Worm (Caenorhabditis elegans) whole organism, late embryonic: ENCODE measurements around the gene upb-1.

Source experiments
- C08G9.2 ChIP-seq: sonication (generic microtip); optimal IDR thresholded peaks from 2 replicates; lab custom pipeline; 2016; ENCODE audit warnings: mild to moderate bottlenecking, missing genetic modification characterization, moderate library complexity, missing compliant biosample characterization
- C38D4.7 ChIP-seq: fragments of 200-800 bp; sonication (Bioruptor generic); optimal IDR thresholded peaks from 2 replicates; lab custom pipeline; 2018; ENCODE audit warnings: mild to moderate bottlenecking, missing genetic modification characterization, moderate library complexity, missing compliant biosample characterization
- F13H6.1 ChIP-seq: sonication (generic microtip); optimal IDR thresholded peaks from 2 replicates; lab custom pipeline; 2016; ENCODE audit warnings: missing genetic modification characterization, missing compliant biosample characterization
- T23F11.4 ChIP-seq: fragments of 200-800 bp; sonication (Bioruptor generic); optimal IDR thresholded peaks from 2 replicates; lab custom pipeline; 2018; ENCODE audit warnings: mild to moderate bottlenecking, missing genetic modification characterization, missing compliant biosample characterization
- Y22D7AL.16 ChIP-seq: sonication (generic microtip); optimal IDR thresholded peaks from 2 replicates; lab custom pipeline; 2016; ENCODE audit warnings: missing genetic modification characterization, missing compliant biosample characterization
- ahr-1 ChIP-seq: sonication (generic microtip); optimal IDR thresholded peaks from 2 replicates; lab custom pipeline; 2016; ENCODE audit warnings: missing genetic modification characterization, missing compliant biosample characterization
- ceh-14 ChIP-seq: sonication (generic microtip); optimal IDR thresholded peaks from 2 replicates; lab custom pipeline; 2016; ENCODE audit warnings: missing genotype, missing genetic modification characterization, missing compliant biosample characterization
- ceh-18 ChIP-seq: sonication (generic microtip); optimal IDR thresholded peaks from 2 replicates; lab custom pipeline; 2016; ENCODE audit warnings: missing genetic modification characterization, missing compliant biosample characterization
- ceh-22 ChIP-seq: sonication (generic microtip); optimal IDR thresholded peaks from 2 replicates; lab custom pipeline; 2017; ENCODE audit warnings: missing biosample characterization, missing genetic modification characterization
- ceh-24 ChIP-seq: sonication (generic microtip); optimal IDR thresholded peaks from 2 replicates; lab custom pipeline; 2016; ENCODE audit warnings: mild to moderate bottlenecking, missing genetic modification characterization, missing compliant biosample characterization
- ceh-30 ChIP-seq: fragments of 150-350 bp; optimal IDR thresholded peaks from 2 replicates; lab custom pipeline; 2014; ENCODE audit warnings: missing biosample characterization, missing genetic modification characterization
- ceh-31 ChIP-seq: sonication (generic microtip); optimal IDR thresholded peaks from 2 replicates; lab custom pipeline; 2016; ENCODE audit warnings: missing genetic modification characterization, missing compliant biosample characterization
- ceh-6 ChIP-seq: fragments of 200-800 bp; sonication (Bioruptor generic); optimal IDR thresholded peaks from 2 replicates; lab custom pipeline; 2018; ENCODE audit warnings: mild to moderate bottlenecking, missing genetic modification characterization, missing compliant biosample characterization
- che-1 ChIP-seq: sonication (generic microtip); optimal IDR thresholded peaks from 2 replicates; lab custom pipeline; 2016; ENCODE audit warnings: mild to moderate bottlenecking, missing genetic modification characterization, missing compliant biosample characterization
- dmd-4 ChIP-seq: sonication (generic microtip); optimal IDR thresholded peaks from 2 replicates; lab custom pipeline; 2016; ENCODE audit warnings: borderline replicate concordance, missing genetic modification characterization, missing compliant biosample characterization
- dve-1 ChIP-seq: sonication (generic microtip); optimal IDR thresholded peaks from 2 replicates; lab custom pipeline; 2017; ENCODE audit warnings: antibody characterized with exemption, mild to moderate bottlenecking, missing genetic modification characterization, missing compliant biosample characterization
- elt-2 ChIP-seq: sonication (generic microtip); optimal IDR thresholded peaks from 2 replicates; lab custom pipeline; 2016; ENCODE audit warnings: missing genetic modification reagents, missing genetic modification characterization, missing compliant biosample characterization
- elt-4 ChIP-seq: sonication (generic microtip); optimal IDR thresholded peaks from 2 replicates; lab custom pipeline; 2016; ENCODE audit warnings: missing genetic modification characterization, missing compliant biosample characterization
- ets-4 ChIP-seq: sonication (generic microtip); optimal IDR thresholded peaks from 2 replicates; lab custom pipeline; 2016; ENCODE audit warnings: missing genetic modification characterization, missing compliant biosample characterization
- eyg-1 ChIP-seq: sonication (generic microtip); optimal IDR thresholded peaks from 2 replicates; lab custom pipeline; 2016; ENCODE audit warnings: missing genotype, missing genetic modification characterization, missing compliant biosample characterization
- fkh-10 ChIP-seq: fragments of 150-350 bp; optimal IDR thresholded peaks from 2 replicates; lab custom pipeline; 2014; ENCODE audit warnings: missing biosample characterization, missing genetic modification reagents, missing genetic modification characterization
- fkh-6 ChIP-seq: sonication (generic microtip); optimal IDR thresholded peaks from 2 replicates; lab custom pipeline; 2016; ENCODE audit warnings: missing genetic modification characterization, missing compliant biosample characterization
- gmeb-2 ChIP-seq: sonication (generic microtip); optimal IDR thresholded peaks from 2 replicates; lab custom pipeline; 2016; ENCODE audit warnings: missing genetic modification characterization, inconsistent platforms, missing compliant biosample characterization
- hlh-13 ChIP-seq: fragments of 200-800 bp; sonication (Bioruptor generic); optimal IDR thresholded peaks from 2 replicates; lab custom pipeline; 2018; ENCODE audit warnings: mild to moderate bottlenecking, missing genetic modification characterization, missing compliant biosample characterization
- hlh-15 ChIP-seq: sonication (generic microtip); optimal IDR thresholded peaks from 2 replicates; lab custom pipeline; 2016; ENCODE audit warnings: missing genetic modification characterization, missing compliant biosample characterization
- hlh-8 ChIP-seq: sonication (generic microtip); optimal IDR thresholded peaks from 2 replicates; lab custom pipeline; 2016; ENCODE audit warnings: missing genotype, missing genetic modification characterization, missing compliant biosample characterization
- lim-6 ChIP-seq: sonication (generic microtip); optimal IDR thresholded peaks from 2 replicates; lab custom pipeline; 2016; ENCODE audit warnings: missing genetic modification characterization, missing compliant biosample characterization
- lin-11 ChIP-seq: fragments of 200-800 bp; sonication (Bioruptor generic); optimal IDR thresholded peaks from 2 replicates; lab custom pipeline; 2018; ENCODE audit warnings: mild to moderate bottlenecking, missing genetic modification characterization, missing compliant biosample characterization
- madf-2 ChIP-seq: sonication (generic microtip); optimal IDR thresholded peaks from 2 replicates; lab custom pipeline; 2017; ENCODE audit warnings: missing genetic modification characterization, missing compliant biosample characterization
- mec-3 ChIP-seq: sonication (generic microtip); optimal IDR thresholded peaks from 2 replicates; lab custom pipeline; 2016; ENCODE audit warnings: borderline replicate concordance, missing genetic modification characterization, missing compliant biosample characterization
- nhr-11 ChIP-seq: fragments of 150-350 bp; optimal IDR thresholded peaks from 2 replicates; lab custom pipeline; 2014; ENCODE audit warnings: missing biosample characterization, missing genetic modification characterization
- nhr-232 ChIP-seq: sonication (generic microtip); optimal IDR thresholded peaks from 2 replicates; lab custom pipeline; 2016; ENCODE audit warnings: missing genetic modification characterization, missing compliant biosample characterization
- odd-2 ChIP-seq: sonication (generic microtip); optimal IDR thresholded peaks from 2 replicates; lab custom pipeline; 2017; ENCODE audit warnings: antibody characterized with exemption, mild to moderate bottlenecking, missing genetic modification characterization, missing compliant biosample characterization
- pat-9 ChIP-seq: fragments of 200-800 bp; sonication (Bioruptor generic); optimal IDR thresholded peaks from 2 replicates; lab custom pipeline; 2018; ENCODE audit warnings: mild to moderate bottlenecking, missing genetic modification characterization, moderate library complexity, missing compliant biosample characterization
- pax-1 ChIP-seq: fragments of 150-350 bp; optimal IDR thresholded peaks from 2 replicates; lab custom pipeline; 2014; ENCODE audit warnings: missing biosample characterization, missing genetic modification characterization
- pha-2 ChIP-seq: sonication (generic microtip); optimal IDR thresholded peaks from 2 replicates; lab custom pipeline; 2017; ENCODE audit warnings: mild to moderate bottlenecking, missing genetic modification characterization, missing compliant biosample characterization
- pha-4 ChIP-seq: fragments of 150-350 bp; optimal IDR thresholded peaks from 2 replicates; lab custom pipeline; 2018; ENCODE audit warnings: missing biosample characterization, missing genetic modification reagents, missing genetic modification characterization
- pqm-1 ChIP-seq: sonication (generic microtip); optimal IDR thresholded peaks from 2 replicates; lab custom pipeline; 2016; ENCODE audit warnings: missing genetic modification characterization, missing compliant biosample characterization
- pros-1 ChIP-seq: fragments of 150-350 bp; optimal IDR thresholded peaks from 2 replicates; lab custom pipeline; 2014; ENCODE audit warnings: missing biosample characterization, missing genetic modification reagents, missing genetic modification characterization
- ref-2 ChIP-seq: sonication (generic microtip); optimal IDR thresholded peaks from 2 replicates; lab custom pipeline; 2016; ENCODE audit warnings: missing genetic modification characterization, missing compliant biosample characterization
- sdc-2 ChIP-seq: sonication (generic microtip); optimal IDR thresholded peaks from 2 replicates; lab custom pipeline; 2016; ENCODE audit warnings: missing genotype, missing genetic modification characterization, missing compliant biosample characterization
- sox-4 ChIP-seq: sonication (generic microtip); optimal IDR thresholded peaks from 2 replicates; lab custom pipeline; 2017; ENCODE audit warnings: mild to moderate bottlenecking, missing genetic modification characterization, inconsistent platforms, missing compliant biosample characterization
- syd-9 ChIP-seq: sonication (generic microtip); optimal IDR thresholded peaks from 2 replicates; lab custom pipeline; 2016; ENCODE audit warnings: mild to moderate bottlenecking, missing genetic modification characterization, moderate library complexity, missing compliant biosample characterization
- tbx-7 ChIP-seq: sonication (generic microtip); optimal IDR thresholded peaks from 2 replicates; lab custom pipeline; 2016; ENCODE audit warnings: missing genotype, missing genetic modification characterization, missing compliant biosample characterization
- unc-3 ChIP-seq, 2 experiments: fragments of 200-800 bp in 1 of 2; sonication (Bioruptor generic) in 1 of 2; sonication (generic microtip) in 1 of 2; conservative IDR thresholded peaks in 1 of 2; optimal IDR thresholded peaks in 1 of 2; 2 replicates each; pipeline versions ENCODE4 v1.3.6 to Lab custom; 2016 to 2022; ENCODE audit warnings: missing compliant biosample characterization in 2 of 2, missing genetic modification characterization in 2 of 2, missing genetic modification reagents in 1 of 2
- unc-42 ChIP-seq: sonication (generic microtip); optimal IDR thresholded peaks from 2 replicates; lab custom pipeline; 2016; ENCODE audit warnings: missing genotype, missing genetic modification characterization, missing compliant biosample characterization
- unc-55 ChIP-seq: sonication (generic microtip); optimal IDR thresholded peaks from 2 replicates; lab custom pipeline; 2017; ENCODE audit warnings: missing biosample characterization, missing genetic modification reagents, missing genetic modification characterization
- unc-86 ChIP-seq: sonication (generic microtip); optimal IDR thresholded peaks from 2 replicates; lab custom pipeline; 2016; ENCODE audit warnings: missing genetic modification characterization, missing compliant biosample characterization
- zip-5 ChIP-seq: sonication (generic microtip); optimal IDR thresholded peaks from 2 replicates; lab custom pipeline; 2016; ENCODE audit warnings: missing genetic modification characterization, missing compliant biosample characterization

upb-1 gene

DNA sequence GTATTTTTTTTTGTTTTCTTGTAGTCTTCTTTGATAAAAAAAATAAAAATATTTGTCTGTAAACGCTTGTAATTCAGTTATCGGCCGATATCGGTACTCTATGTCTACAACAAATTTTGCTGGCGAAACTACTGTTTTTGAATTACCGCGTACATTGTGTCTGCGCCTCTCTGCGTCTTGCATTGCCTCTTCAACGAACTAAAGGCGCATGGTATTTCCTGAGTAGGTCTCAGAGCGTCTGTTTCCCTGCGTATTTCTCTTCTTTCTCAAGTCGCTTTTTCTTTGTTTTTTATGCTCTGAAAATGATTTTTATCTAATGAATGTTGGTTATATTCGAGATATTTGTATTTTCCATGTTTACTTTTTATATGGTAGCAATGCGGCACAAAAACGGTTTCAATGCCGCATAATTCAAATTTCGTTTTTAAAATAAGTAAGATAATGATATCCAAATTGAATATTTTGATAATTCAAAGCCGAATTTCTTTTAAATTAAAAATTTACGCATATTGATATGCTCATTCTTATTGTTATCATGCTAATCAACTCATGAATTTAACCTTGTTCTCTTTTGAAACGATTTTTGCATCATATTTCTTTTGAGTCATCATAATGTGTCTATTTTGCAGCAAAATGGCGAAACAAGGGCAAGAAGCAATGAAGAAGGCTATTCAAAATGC, 39.0 kb downstream of the upb-1 start, which contains the start of gene phb-2 (continued):
- peak; percentile 63 for TF ChIP-seq elt-2 (tag; lab: Kevin White, UChicago)
- peak; percentile 48 for TF ChIP-seq ceh-18 (tag; lab: Kevin White, UChicago)
- TF ChIP-seq T23F11.4, result no peak
- TF ChIP-seq odd-2 (tag; lab: Kevin White, UChicago), result no peak
- peak; percentile 38 for TF ChIP-seq ceh-31
- TF ChIP-seq madf-2, result no peak
- TF ChIP-seq C38D4.7 (GFP tag; lab: Kevin White, UChicago), result no peak
- no peak for TF ChIP-seq unc-3 (GFP tag; conservative IDR thresholded peaks at IDR 0.05; lab: Robert Waterston, UW)
- no peak for TF ChIP-seq unc-3 (tag; optimal IDR thresholded peaks at IDR 0.05; lab: Kevin White, UChicago)
- no peak for TF ChIP-seq ceh-24 (tag; lab: Kevin White, UChicago)
- no peak for TF ChIP-seq pqm-1 (tag; lab: Kevin White, UChicago)
- TF ChIP-seq, all 69 proteins: peak for 15

DNA sequence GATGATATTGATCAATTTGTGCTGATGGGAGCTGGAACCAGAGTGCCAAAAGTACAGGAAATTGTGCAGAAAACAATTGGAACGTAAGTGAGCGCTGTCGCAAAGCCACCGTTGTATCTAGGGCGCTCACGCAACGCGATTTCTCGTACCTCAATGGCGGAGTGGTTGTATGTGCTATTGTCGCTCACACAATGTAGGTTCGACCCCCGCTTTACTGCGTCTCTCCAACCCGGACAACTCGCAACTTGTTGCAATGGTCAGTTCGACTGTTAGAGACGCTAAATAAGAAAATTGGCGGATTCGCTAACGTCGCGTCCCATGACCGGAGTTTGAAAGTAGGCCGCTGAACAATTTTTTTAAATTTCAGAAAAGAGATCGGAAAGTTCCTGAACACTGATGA, 41.4 kb downstream of the upb-1 start:
- peak; percentile 8 for TF ChIP-seq unc-42
- peak; percentile 59 for TF ChIP-seq ref-2 (tag; lab: Kevin White, UChicago)
- TF ChIP-seq gmeb-2 (tag; lab: Kevin White, UChicago), result peak; percentile 45
- peak; percentile 73; the same call in 1 of the 2 replicates for TF ChIP-seq unc-3 (GFP tag; conservative IDR thresholded peaks at IDR 0.05; lab: Robert Waterston, UW)
- peak; percentile 50 for TF ChIP-seq unc-3 (tag; optimal IDR thresholded peaks at IDR 0.05; lab: Kevin White, UChicago)
- TF ChIP-seq ahr-1 (tag; lab: Kevin White, UChicago), result peak; percentile 68
- TF ChIP-seq C08G9.2 (tag; lab: Kevin White, UChicago), result peak; percentile 49
- TF ChIP-seq sox-4 (tag; lab: Kevin White, UChicago), result peak; percentile 79
- peak; percentile 74 for TF ChIP-seq hlh-13 (GFP tag; lab: Kevin White, UChicago)
- TF ChIP-seq lim-6 (tag; lab: Kevin White, UChicago), result peak; percentile 28
- no peak for TF ChIP-seq unc-55 (GFP tag; lab: Kevin White, UChicago)
- TF ChIP-seq che-1 (tag; lab: Kevin White, UChicago), result peak; percentile 85
- TF ChIP-seq ceh-14, result peak; percentile 24
- no peak for TF ChIP-seq ceh-22 (tag; lab: Kevin White, UChicago)
- TF ChIP-seq syd-9, result peak; percentile 72
- TF ChIP-seq F13H6.1 (tag; lab: Kevin White, UChicago), result peak; percentile 40
- TF ChIP-seq pha-2 (tag; lab: Kevin White, UChicago), result peak; percentile 52
- no peak for TF ChIP-seq mec-3 (tag; lab: Kevin White, UChicago)
- no peak for TF ChIP-seq odd-2 (tag; lab: Kevin White, UChicago)
- peak; percentile 26 for TF ChIP-seq zip-5 (tag; lab: Kevin White, UChicago)
- TF ChIP-seq pax-1, result no peak
- TF ChIP-seq elt-2 (tag; lab: Kevin White, UChicago), result peak; percentile 76
- no peak for TF ChIP-seq fkh-10
- peak; percentile 48 for TF ChIP-seq unc-86 (tag; lab: Kevin White, UChicago)
- peak; percentile 78 for TF ChIP-seq Y22D7AL.16 (tag; lab: Kevin White, UChicago)
- peak; percentile 81 for TF ChIP-seq ceh-6 (GFP tag; lab: Kevin White, UChicago)
- no peak for TF ChIP-seq nhr-11 (tag; lab: Kevin White, UChicago)
- TF ChIP-seq fkh-6 (tag; lab: Kevin White, UChicago), result peak; percentile 87
- TF ChIP-seq dmd-4 (tag; lab: Kevin White, UChicago), result peak; percentile 59
- TF ChIP-seq hlh-15 (tag; lab: Kevin White, UChicago), result peak; percentile 48
- peak; percentile 72 for TF ChIP-seq pat-9 (tag; lab: Kevin White, UChicago)
- TF ChIP-seq hlh-8 (tag; lab: Kevin White, UChicago), result no peak
- TF ChIP-seq lin-11, result peak; percentile 73
- TF ChIP-seq dve-1 (tag; lab: Kevin White, UChicago), result peak; percentile 76
- TF ChIP-seq ets-4 (tag; lab: Kevin White, UChicago), result peak; percentile 47
- peak; percentile 73 for TF ChIP-seq C38D4.7 (GFP tag; lab: Kevin White, UChicago)
- peak; percentile 61 for TF ChIP-seq sdc-2
- TF ChIP-seq elt-4 (tag; lab: Kevin White, UChicago), result no peak
- peak; percentile 75 for TF ChIP-seq nhr-232 (tag; lab: Kevin White, UChicago)
- TF ChIP-seq tbx-7 (tag; lab: Kevin White, UChicago), result no peak
- TF ChIP-seq ceh-30 (tag; lab: Kevin White, UChicago), result no peak
- peak; percentile 24 for TF ChIP-seq eyg-1
- TF ChIP-seq ceh-31, result peak; percentile 74
- TF ChIP-seq pha-4 (tag; lab: Kevin White, UChicago), result no peak
- TF ChIP-seq pros-1 (tag; lab: Kevin White, UChicago), result no peak
